Fruit fly (Drosophila melanogaster): ENCODE data around the gene CG7720.

The CG7720 gene

dm6 chr3R:18795000-18795810 lies at the start of gene CG7720 (continued):
- no peak for TF ChIP-seq NK7.1 (GFP tag; optimal IDR thresholded peaks at IDR 0.05)
- peak; percentile 40 for TF ChIP-seq CG16863 (GFP tag; optimal IDR thresholded peaks at IDR 0.05)
- TF ChIP-seq CG7839 (tag; optimal IDR thresholded peaks at IDR 0.05): peak; percentile 37
- TF ChIP-seq Hsf (GFP tag; optimal IDR thresholded peaks at IDR 0.05): peak; percentile 43
- TF ChIP-seq CG3281 (GFP tag; optimal IDR thresholded peaks at IDR 0.05): peak; percentile 31
- 0 out of 2 replicates have a peak, but pooled peaks have one; percentile 15 for TF ChIP-seq CG6689 (GFP tag; IDR thresholded peaks at IDR 0.05)
- no peak for TF ChIP-seq nerfin-2 (GFP tag; IDR thresholded peaks at IDR 0.05; ENCODE audit: partially characterized antibody)
- peak; percentile 38 for TF ChIP-seq CG18262 (tag; optimal IDR thresholded peaks at IDR 0.05)
- peak; percentile 6 for TF ChIP-seq Atf-2 (GFP tag; optimal IDR thresholded peaks at IDR 0.05)
- TF ChIP-seq eve (GFP tag; optimal IDR thresholded peaks at IDR 0.05): peak in 1 of 2 experiments; percentile 67
- peak; percentile 59 for TF ChIP-seq ind (GFP tag; optimal IDR thresholded peaks at IDR 0.05)
- peak; percentile 27 for TF ChIP-seq CG1233 (GFP tag; optimal IDR thresholded peaks at IDR 0.05)
- TF ChIP-seq Xrp1 (GFP tag; IDR thresholded peaks at IDR 0.05): no peak
- TF ChIP-seq Vsx1 (GFP tag; optimal IDR thresholded peaks at IDR 0.05): peak; percentile 16
- peak; percentile 58 for TF ChIP-seq CG7556 (GFP tag; optimal IDR thresholded peaks at IDR 0.05)
- TF ChIP-seq org-1 (GFP tag; optimal IDR thresholded peaks at IDR 0.05): peak; percentile 22
- TF ChIP-seq ro (GFP tag; IDR thresholded peaks at IDR 0.05): no peak
- no peak for TF ChIP-seq crol (GFP tag; IDR thresholded peaks at IDR 0.05)
- peak; percentile 66 for TF ChIP-seq CG2120 (GFP tag; optimal IDR thresholded peaks at IDR 0.05)
- peak; percentile 1 for TF ChIP-seq CG31388 (GFP tag; optimal IDR thresholded peaks at IDR 0.05)
- TF ChIP-seq CG10979 (tag; optimal IDR thresholded peaks at IDR 0.05): peak; percentile 55
- TF ChIP-seq bcd (GFP tag; optimal IDR thresholded peaks at IDR 0.05): peak; percentile 55
- TF ChIP-seq CG8388 (GFP tag; optimal IDR thresholded peaks at IDR 0.05): peak; percentile 11
- TF ChIP-seq CG12219 (GFP tag; optimal IDR thresholded peaks at IDR 0.05): peak; percentile 25
- TF ChIP-seq rib (GFP tag; IDR thresholded peaks at IDR 0.05): no peak
- TF ChIP-seq Med (GFP tag): peak; percentile 68
- TF ChIP-seq CG9437 (GFP tag; optimal IDR thresholded peaks at IDR 0.05): peak; percentile 62
- peak in 1 of 2 experiments; percentile 41 for TF ChIP-seq chif (GFP tag; optimal IDR thresholded peaks at IDR 0.05)
- TF ChIP-seq Six4 (GFP tag; optimal IDR thresholded peaks at IDR 0.05): peak; percentile 40
- TF ChIP-seq CG11085 (GFP tag; IDR thresholded peaks at IDR 0.05): no peak
- TF ChIP-seq fd96Cb (tag; optimal IDR thresholded peaks at IDR 0.05): peak; percentile 53
- peak; percentile 20 for TF ChIP-seq CG1529 (GFP tag; optimal IDR thresholded peaks at IDR 0.05)
- TF ChIP-seq Hr51 (GFP tag; optimal IDR thresholded peaks at IDR 0.05): peak in 1 of 2 experiments; percentile 71
- peak; percentile 17 for TF ChIP-seq CG12104 (GFP tag; optimal IDR thresholded peaks at IDR 0.05)
- peak; percentile 54 for TF ChIP-seq lilli (GFP tag; optimal IDR thresholded peaks at IDR 0.05)
- no peak for TF ChIP-seq Sin3A (optimal IDR thresholded peaks at IDR 0.05)
- peak; percentile 16; the same call in 1 of the 3 replicates for TF ChIP-seq CG16813 (GFP tag; IDR thresholded peaks at IDR 0.05; ENCODE audit: partially characterized antibody)
- peak; percentile 3 for TF ChIP-seq CG10654 (GFP tag; optimal IDR thresholded peaks at IDR 0.05)
- TF ChIP-seq CG11560 (tag; IDR thresholded peaks at IDR 0.05): 0 out of 3 replicates have a peak, but pooled peaks have one; percentile 43
- TF ChIP-seq CG43689 (GFP tag; IDR thresholded peaks at IDR 0.05): no peak
- TF ChIP-seq eyg (GFP tag; optimal IDR thresholded peaks at IDR 0.05): no peak
- peak; percentile 53 for TF ChIP-seq tio (GFP tag; optimal IDR thresholded peaks at IDR 0.05)
- TF ChIP-seq phol (tag; optimal IDR thresholded peaks at IDR 0.05): peak; percentile 50
- TF ChIP-seq tx (GFP tag; optimal IDR thresholded peaks at IDR 0.05): peak; percentile 22
- TF ChIP-seq CG5180 (GFP tag; optimal IDR thresholded peaks at IDR 0.05): peak; percentile 97
- TF ChIP-seq Pdp1 (GFP tag; optimal IDR thresholded peaks at IDR 0.05): peak in 1 of 2 experiments; percentile 4
- no peak for TF ChIP-seq mirr (GFP tag; optimal IDR thresholded peaks at IDR 0.05)

Measured in whole organism, embryonic.